Fruit fly (Drosophila melanogaster) Kc167 (cell line): ENCODE measurements around the gene cindr.

Experiments used
- Myc ChIP-seq: fragments of >200 bp; optimal IDR thresholded peaks from 2 replicates; lab custom pipeline; 2017; ENCODE audit warnings: missing external identifiers
- psq ChIP-seq: fragments of >200 bp; optimal IDR thresholded peaks from 2 replicates; lab custom pipeline; 2017; ENCODE audit warnings: missing external identifiers

DNA sequence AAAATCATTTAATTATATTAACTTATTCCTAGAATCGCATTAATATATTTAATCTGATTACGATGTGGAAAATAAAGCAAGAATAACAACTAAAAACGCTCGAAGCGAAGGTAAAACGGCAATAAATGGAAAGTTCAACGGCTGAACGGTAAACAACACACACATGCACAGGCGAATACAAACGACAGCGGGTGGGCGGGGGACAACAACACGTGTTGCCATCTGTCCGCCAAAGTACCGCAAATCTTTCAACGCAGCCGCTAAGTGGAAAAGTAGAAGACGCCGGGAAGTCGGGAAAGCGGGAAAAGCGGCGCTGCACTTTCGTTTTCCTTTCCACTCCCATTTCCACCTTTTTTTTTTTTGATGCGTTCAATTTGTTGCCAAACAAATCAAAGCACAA is 25.9 kb upstream of the cindr start:
- TF ChIP-seq Myc (lab: Kevin White, UChicago) = no peak
- no peak for TF ChIP-seq psq
